Worm (Caenorhabditis elegans) whole organism, L4/young adult: ENCODE data around the gene obr-1.
"Not testable (repeated sequence)": the region's sequence is repeated elsewhere in the genome, so short reads cannot be mapped to it uniquely, and the experiment has no call there.

ENCODE experiments used
- W03F9.2 ChIP-seq: fragments of 150-350 bp; optimal IDR thresholded peaks from 2 replicates; lab custom pipeline; 2014; ENCODE audit warnings: missing biosample characterization, missing genetic modification characterization
- dao-5 ChIP-seq: sonication (generic microtip); optimal IDR thresholded peaks from 2 replicates; lab custom pipeline; 2016; ENCODE audit warnings: missing genotype, missing genetic modification characterization, moderate library complexity, missing compliant biosample characterization
- him-1 ChIP-seq: sonication (generic microtip); optimal IDR thresholded peaks from 2 replicates; lab custom pipeline; 2016; ENCODE audit warnings: missing genotype, missing genetic modification reagents, missing genetic modification characterization, missing compliant biosample characterization

The obr-1 gene

ce11 chrIII:11238309-11238708 is 32.4 kb downstream of the obr-1 start:
- no peak for TF ChIP-seq dao-5
- TF ChIP-seq W03F9.2 (tag; lab: Kevin White, UChicago) = no peak
- no peak for TF ChIP-seq him-1 (tag; lab: Kevin White, UChicago)

ce11 chrIII:11237741-11238140 is 33.0 kb downstream of the obr-1 start:
- TF ChIP-seq him-1 (tag; lab: Kevin White, UChicago) (no peak), dao-5 (no peak), W03F9.2 (tag; lab: Kevin White, UChicago) (no peak)

DNA sequence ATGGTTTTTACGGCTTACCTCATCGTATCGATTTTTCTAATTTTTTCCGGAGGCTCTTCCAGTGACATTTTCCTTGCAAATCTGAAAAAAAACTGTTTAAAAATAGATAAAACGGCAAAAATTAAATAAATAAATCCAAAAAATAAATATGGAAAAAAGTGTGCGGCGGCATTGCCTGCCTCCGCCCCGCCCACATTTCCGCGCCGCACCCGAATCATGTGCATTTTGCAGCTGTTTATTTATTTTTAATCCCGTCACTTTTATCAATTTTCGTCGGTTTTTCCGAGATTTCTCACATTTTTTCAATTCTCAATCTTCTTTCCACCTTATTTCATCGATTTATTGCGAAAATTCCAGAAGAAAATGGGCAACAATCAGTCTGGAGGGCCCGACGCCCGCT is 33.9 kb downstream of the obr-1 start, which contains the start of the genes Y47D3A.14 and aakb-2:
Gene Y47D3A.14 (minus strand): TSS at position 81 of the 400 bp plus-strand sequence.
Gene aakb-2 (plus strand): TSS at position 356 of the 400 bp plus-strand sequence.
- TF ChIP-seq W03F9.2 (tag; lab: Kevin White, UChicago) = peak; percentile 41
- TF ChIP-seq him-1 (tag; lab: Kevin White, UChicago) = no peak

DNA sequence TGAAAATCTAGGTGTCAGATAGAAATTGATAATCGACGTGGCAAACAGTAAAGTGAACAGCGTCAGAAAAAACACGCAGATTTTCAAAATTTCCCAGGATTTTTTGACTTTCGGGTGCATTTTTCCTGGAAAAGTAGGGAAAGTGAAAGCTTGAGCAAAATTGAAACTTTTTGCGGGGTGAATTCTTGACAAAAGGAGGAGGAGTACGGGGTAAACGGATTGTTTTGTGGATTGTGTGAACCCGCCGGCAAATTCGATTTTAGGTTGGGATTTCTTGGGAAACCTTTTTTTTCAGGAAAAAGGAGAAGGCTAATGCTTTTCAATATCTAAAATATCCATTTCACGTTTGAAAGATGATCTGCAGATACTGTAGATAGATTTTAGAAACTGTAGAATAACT is 36.0 kb downstream of the obr-1 start, which contains the start of gene Y47D3A.34:
Gene Y47D3A.34 (minus strand): TSS at position 120 of the 400 bp plus-strand sequence.
- TF ChIP-seq him-1 (tag; lab: Kevin White, UChicago) (no peak), W03F9.2 (tag; lab: Kevin White, UChicago) (no peak), dao-5 (no peak)

DNA sequence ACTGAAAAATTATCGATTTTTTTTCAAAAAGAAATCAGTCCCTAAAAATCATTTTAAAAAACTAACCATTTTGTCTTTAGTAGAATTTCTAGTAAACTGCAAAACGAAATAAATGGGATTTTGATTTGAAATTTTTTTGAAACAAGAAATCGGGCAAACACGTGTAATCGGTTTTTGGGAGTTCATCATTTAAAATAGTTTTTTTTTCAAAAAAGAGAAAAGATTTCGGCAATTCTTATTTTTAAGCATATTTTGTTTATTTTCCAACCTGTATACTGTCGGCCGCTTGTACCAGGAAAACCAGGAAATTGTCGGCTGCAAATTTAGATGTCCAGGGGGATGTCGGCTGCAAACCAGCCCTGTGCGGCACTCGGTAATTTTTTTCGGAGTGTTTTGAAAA is 38.7 kb downstream of the obr-1 start, which contains the start of gene elo-8:
Gene elo-8 (minus strand): TSS at position 101 of the 400 bp plus-strand sequence.
- TF ChIP-seq him-1 (tag; lab: Kevin White, UChicago) = no peak
- no peak for TF ChIP-seq dao-5
- no peak for TF ChIP-seq W03F9.2 (tag; lab: Kevin White, UChicago)

DNA sequence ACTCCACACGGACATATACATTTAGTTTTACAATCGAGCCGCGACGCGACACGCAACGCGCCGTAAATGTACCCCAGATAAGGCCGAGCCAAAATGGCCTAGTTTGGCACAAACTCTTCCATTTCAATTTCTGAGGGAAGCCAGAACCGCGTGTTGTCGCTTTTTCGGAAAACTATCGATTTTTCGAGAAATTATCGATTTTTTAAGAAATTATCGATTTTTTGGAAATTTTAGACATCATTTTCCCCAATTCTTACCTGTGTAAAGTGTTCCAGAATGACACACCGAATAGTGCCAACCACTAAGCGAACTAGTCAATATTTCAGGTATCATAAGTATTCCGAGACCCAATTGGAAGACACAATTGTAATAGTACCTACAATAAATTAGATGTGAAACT is 39.3 kb downstream of the obr-1 start:
- TF ChIP-seq dao-5 = no peak
- no peak for TF ChIP-seq W03F9.2 (tag; lab: Kevin White, UChicago)
- TF ChIP-seq him-1 (tag; lab: Kevin White, UChicago) = no peak

ce11 chrIII:11230581-11230980 is 40.1 kb downstream of the obr-1 start:
- TF ChIP-seq him-1 (tag; lab: Kevin White, UChicago) (no peak), W03F9.2 (tag; lab: Kevin White, UChicago) (no peak), dao-5 (no peak)

ce11 chrIII:11227025-11227424 is 43.7 kb downstream of the obr-1 start, which contains the start of gene tbx-37:
Gene tbx-37 (minus strand): TSS chrIII:11227125.
- TF ChIP-seq him-1 (tag; lab: Kevin White, UChicago) (no peak), dao-5 (no peak), W03F9.2 (tag; lab: Kevin White, UChicago) (no peak)

DNA sequence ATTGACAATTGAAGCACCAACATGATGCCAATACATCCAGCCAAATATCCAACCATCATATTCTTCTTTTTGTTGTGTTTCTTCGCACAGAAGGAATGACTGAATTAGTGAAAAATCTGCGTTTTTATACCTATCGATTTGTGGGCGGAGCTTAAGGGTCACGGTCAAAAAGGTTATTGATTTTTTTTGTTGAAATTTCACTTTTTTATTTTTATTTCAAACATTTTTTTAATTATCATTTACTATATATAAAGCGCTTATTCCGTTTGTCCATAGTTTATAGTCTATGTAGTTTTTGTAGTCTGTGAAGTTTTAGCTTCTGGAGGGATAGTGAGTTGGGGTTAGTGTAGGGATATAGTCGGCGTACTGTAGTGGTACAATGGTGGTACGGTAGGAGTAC is 46.7 kb downstream of the obr-1 start, which contains the start of gene Y47D3A.13:
Gene Y47D3A.13 (minus strand): TSS at position 101 of the 400 bp plus-strand sequence.
- not testable (repeated sequence) for TF ChIP-seq W03F9.2 (tag; lab: Kevin White, UChicago); dao-5; him-1 (tag; lab: Kevin White, UChicago)

ce11 chrIII:11221583-11222191 is 49.0 kb downstream of the obr-1 start:
- TF ChIP-seq W03F9.2 (tag; lab: Kevin White, UChicago) = no peak
- no peak for TF ChIP-seq dao-5
- no peak for TF ChIP-seq him-1 (tag; lab: Kevin White, UChicago)

ce11 chrIII:11218150-11218841 is 52.4 kb downstream of the obr-1 start, which contains the start of the genes tbx-34 and wht-8:
Gene tbx-34 (minus strand): TSS chrIII:11218250.
Gene wht-8 (plus strand): TSS chrIII:11218791.
- TF ChIP-seq him-1 (tag; lab: Kevin White, UChicago) (no peak), dao-5 (no peak), W03F9.2 (tag; lab: Kevin White, UChicago) (no peak)

DNA sequence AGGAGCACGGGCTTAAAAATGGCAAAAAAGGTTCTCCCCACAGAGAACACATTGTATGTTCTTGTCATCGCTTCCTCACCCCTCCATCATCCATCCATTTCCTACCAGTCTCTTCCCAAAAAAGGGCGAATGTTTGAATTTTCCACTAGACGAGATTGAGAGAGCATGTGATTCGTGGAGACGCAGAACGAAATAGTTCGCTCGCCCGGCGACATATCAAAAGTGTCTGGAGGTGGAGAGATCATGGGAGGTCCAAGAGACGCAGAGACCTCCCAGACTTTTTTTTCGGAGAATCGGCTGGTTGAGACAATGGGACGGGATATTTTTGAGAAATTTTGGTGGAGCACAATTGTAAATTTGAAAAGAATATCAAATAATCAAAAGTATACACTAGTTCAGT is 62.3 kb downstream of the obr-1 start:
- no peak for TF ChIP-seq W03F9.2 (tag; lab: Kevin White, UChicago)
- TF ChIP-seq him-1 (tag; lab: Kevin White, UChicago) = no peak
- TF ChIP-seq dao-5 = no peak

DNA sequence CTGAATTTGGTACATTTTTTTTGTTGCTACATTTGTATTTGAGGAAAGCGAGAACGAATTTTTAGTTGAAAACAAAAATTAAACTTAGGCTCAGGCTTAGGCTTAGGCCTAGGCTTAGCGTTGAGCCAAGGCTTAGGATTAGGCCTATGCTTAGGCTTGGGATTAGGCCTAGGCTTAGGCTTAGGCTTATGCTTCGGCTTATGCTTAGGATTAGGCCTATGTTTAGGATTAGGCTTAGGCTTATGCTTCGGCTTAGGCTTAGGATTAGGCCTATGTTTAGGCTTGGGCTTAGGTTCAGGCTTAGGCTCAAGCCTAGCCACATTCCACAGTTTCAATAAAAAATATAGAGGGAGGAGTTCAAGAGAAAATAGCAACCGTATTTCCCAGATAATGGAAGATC is 62.9 kb downstream of the obr-1 start:
- TF ChIP-seq W03F9.2 (tag; lab: Kevin White, UChicago) = no peak
- no peak for TF ChIP-seq him-1 (tag; lab: Kevin White, UChicago)
- TF ChIP-seq dao-5 = no peak
